Fruit fly (Drosophila melanogaster): ENCODE measurements around the gene Sk2.

- TF ChIP-seq CG6792 (GFP tag; optimal IDR thresholded peaks at IDR 0.05) (peak; percentile 99), CG8632 (GFP tag; optimal IDR thresholded peaks at IDR 0.05) (peak; percentile 99), svp (GFP tag) (peak; percentile 99), Eip75B (GFP tag; optimal IDR thresholded peaks at IDR 0.05) (peak; percentile 99), CG16779 (tag; optimal IDR thresholded peaks at IDR 0.05) (peak; percentile 97), fkh (GFP tag; optimal IDR thresholded peaks at IDR 0.05) (peak; percentile 88), fd59A (GFP tag; optimal IDR thresholded peaks at IDR 0.05) (peak; percentile 95), Gug (GFP tag; IDR thresholded peaks at IDR 0.05) (peak; percentile 98), Hr38 (GFP tag; optimal IDR thresholded peaks at IDR 0.05) (peak; percentile 40), Sox14 (GFP tag; optimal IDR thresholded peaks at IDR 0.05) (peak; percentile 99)
Observed at dm6 chr3L:3081146-3081872, 34.4 kb downstream of the Sk2 start.
